Fruit fly (Drosophila melanogaster) whole organism, prepupa: ENCODE results near the gene Slob.
A peak's percentile ranks its signal among the peaks of the same experiment; 100 is the strongest.

Experiments
- Blimp-1 ChIP-seq: fragments of 200-800 bp; sonication (Bioruptor generic); optimal IDR thresholded peaks from 3 replicates; lab custom pipeline; 2017; ENCODE audit warnings: missing biosample characterization, missing genetic modification characterization, mild to moderate bottlenecking, moderate library complexity, missing genetic modification reagents
- CG10631 ChIP-seq: fragments of 200-800 bp; sonication (Bioruptor generic); optimal IDR thresholded peaks from 2 replicates; lab custom pipeline; 2016; ENCODE audit warnings: missing biosample characterization, missing genetic modification characterization
- CG10669 ChIP-seq: fragments of 200-800 bp; sonication (Bioruptor generic); optimal IDR thresholded peaks from 3 replicates; lab custom pipeline; 2018; ENCODE audit warnings: missing biosample characterization, mild to moderate bottlenecking, missing genetic modification characterization, moderate library complexity
- CG11762 ChIP-seq: fragments of 200-800 bp; sonication (Bioruptor generic); optimal IDR thresholded peaks from 3 replicates; lab custom pipeline; 2016; ENCODE audit warnings: missing biosample characterization, missing genetic modification characterization; ENCODE audit not compliant: insufficient read depth
- CG11902 ChIP-seq: fragments of 200-800 bp; sonication (Bioruptor generic); optimal IDR thresholded peaks from 3 replicates; lab custom pipeline; 2016; ENCODE audit warnings: missing biosample characterization, missing genetic modification characterization
- CG15336 ChIP-seq: fragments of 200-800 bp; sonication (Bioruptor generic); IDR thresholded peaks from 2 replicates; pipeline ENCODE4 v1.3.6; 2022; ENCODE audit warnings: missing biosample characterization, missing genetic modification characterization
- CG1621 ChIP-seq: fragments of 200-800 bp; sonication (Bioruptor generic); optimal IDR thresholded peaks from 3 replicates; lab custom pipeline; 2018; ENCODE audit warnings: missing biosample characterization, mild to moderate bottlenecking, missing genetic modification characterization
- CG16779 ChIP-seq: fragments of 200-800 bp; sonication (Bioruptor generic); optimal IDR thresholded peaks from 3 replicates; lab custom pipeline; 2017; ENCODE audit warnings: missing biosample characterization, mild to moderate bottlenecking, missing genetic modification characterization
- CG3032 ChIP-seq: fragments of 200-800 bp; optimal IDR thresholded peaks from 2 replicates; lab custom pipeline; 2019; ENCODE audit warnings: missing biosample characterization, mild to moderate bottlenecking, missing genetic modification characterization, moderate library complexity
- CG31627 ChIP-seq: fragments of 200-800 bp; sonication (Bioruptor generic); optimal IDR thresholded peaks from 3 replicates; lab custom pipeline; 2016; ENCODE audit warnings: missing biosample characterization, missing genetic modification characterization
- CG32006 ChIP-seq: fragments of 200-800 bp; sonication (Bioruptor generic); optimal IDR thresholded peaks from 3 replicates; lab custom pipeline; 2017; ENCODE audit warnings: missing biosample characterization, mild to moderate bottlenecking, missing genetic modification characterization
- CG34406 ChIP-seq: fragments of 200-800 bp; sonication (Bioruptor generic); optimal IDR thresholded peaks from 3 replicates; lab custom pipeline; 2016; ENCODE audit warnings: missing biosample characterization, missing genetic modification characterization
- CG6163 ChIP-seq: fragments of 200-800 bp; sonication (Bioruptor generic); IDR thresholded peaks from 3 replicates; pipeline ENCODE4 v1.3.6; 2022; ENCODE audit warnings: missing biosample characterization, missing genetic modification characterization
- CG6276 ChIP-seq: fragments of 200-800 bp; sonication (Bioruptor generic); optimal IDR thresholded peaks from 2 replicates; lab custom pipeline; 2017; ENCODE audit warnings: missing biosample characterization, mild to moderate bottlenecking, missing genetic modification characterization
- CG6792 ChIP-seq: fragments of 200-800 bp; sonication (Bioruptor generic); optimal IDR thresholded peaks from 3 replicates; lab custom pipeline; 2016; ENCODE audit warnings: missing biosample characterization, missing genetic modification characterization
- CG6808 ChIP-seq: fragments of 200-800 bp; sonication (Bioruptor generic); optimal IDR thresholded peaks from 3 replicates; lab custom pipeline; 2017; ENCODE audit warnings: missing biosample characterization, missing genetic modification characterization, mild to moderate bottlenecking, moderate library complexity, missing genetic modification reagents
- CG6854 ChIP-seq: fragments of 200-800 bp; sonication (Bioruptor generic); optimal IDR thresholded peaks from 2 replicates; lab custom pipeline; 2017; ENCODE audit warnings: missing biosample characterization, mild to moderate bottlenecking, missing genetic modification characterization
- CG7368 ChIP-seq: fragments of 200-800 bp; sonication (Bioruptor generic); optimal IDR thresholded peaks from 3 replicates; lab custom pipeline; 2016; ENCODE audit warnings: missing biosample characterization, missing genetic modification characterization
- CG8119 ChIP-seq: fragments of 200-800 bp; sonication (Bioruptor generic); IDR thresholded peaks from 3 replicates; pipeline ENCODE4 v1.3.6; 2022; ENCODE audit warnings: missing biosample characterization, missing genetic modification characterization
- CG8319 ChIP-seq: fragments of 200-800 bp; sonication (Bioruptor generic); optimal IDR thresholded peaks from 3 replicates; lab custom pipeline; 2016; ENCODE audit warnings: missing biosample characterization, missing genetic modification characterization
- CG8632 ChIP-seq: fragments of 200-800 bp; sonication (Bioruptor generic); optimal IDR thresholded peaks from 3 replicates; lab custom pipeline; 2016; ENCODE audit warnings: missing biosample characterization, missing genetic modification characterization
- CG9139 ChIP-seq: fragments of 200-800 bp; sonication (Bioruptor generic); optimal IDR thresholded peaks from 3 replicates; lab custom pipeline; 2017; ENCODE audit warnings: missing biosample characterization, mild to moderate bottlenecking, missing genetic modification characterization
- Eip75B ChIP-seq: fragments of 200-800 bp; sonication (Bioruptor generic); optimal IDR thresholded peaks from 3 replicates; lab custom pipeline; 2016; ENCODE audit warnings: missing biosample characterization, missing genetic modification characterization
- Eip78C ChIP-seq: fragments of 200-800 bp; sonication (Bioruptor generic); peaks from one replicate; lab custom pipeline; 2016; ENCODE audit warnings: missing biosample characterization, missing genetic modification characterization
- Eip93F ChIP-seq: fragments of 200-800 bp; sonication (Bioruptor generic); optimal IDR thresholded peaks from 2 replicates; lab custom pipeline; 2016; ENCODE audit warnings: missing biosample characterization, mild to moderate bottlenecking, missing genetic modification characterization
- Ets21C ChIP-seq: fragments of 200-800 bp; sonication (Bioruptor generic); optimal IDR thresholded peaks from 3 replicates; lab custom pipeline; 2016; ENCODE audit warnings: missing biosample characterization, missing genetic modification characterization
- Ets96B ChIP-seq: fragments of 200-800 bp; optimal IDR thresholded peaks from 2 replicates; lab custom pipeline; 2019; ENCODE audit warnings: missing biosample characterization, mild to moderate bottlenecking, missing genetic modification characterization, moderate library complexity
- Gug ChIP-seq: fragments of 200-800 bp; sonication (Bioruptor generic); IDR thresholded peaks from 2 replicates; pipeline ENCODE4 v1.3.6; 2022; ENCODE audit warnings: missing biosample characterization, missing genetic modification characterization
- Hr38 ChIP-seq: sonication (Bioruptor generic); optimal IDR thresholded peaks from 2 replicates; lab custom pipeline; 2016; ENCODE audit warnings: missing biosample characterization, missing genetic modification characterization
- Lpt ChIP-seq: fragments of 200-800 bp; sonication (Bioruptor generic); optimal IDR thresholded peaks from 3 replicates; lab custom pipeline; 2016; ENCODE audit warnings: missing biosample characterization, missing genetic modification characterization
- Met ChIP-seq: fragments of 200-800 bp; sonication (Bioruptor generic); optimal IDR thresholded peaks from 3 replicates; lab custom pipeline; 2016; ENCODE audit warnings: missing biosample characterization, missing genetic modification characterization
- OdsH ChIP-seq: fragments of 200-800 bp; sonication (Bioruptor generic); optimal IDR thresholded peaks from 3 replicates; lab custom pipeline; 2016; ENCODE audit warnings: missing biosample characterization, missing genetic modification characterization
- Smox ChIP-seq: fragments of 200-800 bp; sonication (Bioruptor generic); optimal IDR thresholded peaks from 3 replicates; lab custom pipeline; 2016; ENCODE audit warnings: missing biosample characterization, missing genetic modification characterization
- Sox102F ChIP-seq: fragments of 200-800 bp; sonication (Bioruptor generic); optimal IDR thresholded peaks from 2 replicates; lab custom pipeline; 2016; ENCODE audit warnings: missing biosample characterization, mild to moderate bottlenecking, missing genetic modification characterization
- Sox14 ChIP-seq: fragments of 200-800 bp; sonication (Bioruptor generic); optimal IDR thresholded peaks from 3 replicates; lab custom pipeline; 2016; ENCODE audit warnings: missing biosample characterization, missing genetic modification characterization
- Sox15 ChIP-seq: fragments of 200-800 bp; sonication (Bioruptor generic); optimal IDR thresholded peaks from 3 replicates; lab custom pipeline; 2016; ENCODE audit warnings: missing biosample characterization, missing genetic modification characterization
- achi ChIP-seq: fragments of 200-800 bp; sonication (Bioruptor generic); optimal IDR thresholded peaks from 3 replicates; lab custom pipeline; 2016; ENCODE audit warnings: missing biosample characterization, missing genetic modification characterization
- acj6 ChIP-seq: fragments of 200-800 bp; sonication (Bioruptor generic); optimal IDR thresholded peaks from 3 replicates; lab custom pipeline; 2016; ENCODE audit warnings: missing biosample characterization, missing genetic modification characterization
- dac ChIP-seq: fragments of 200-800 bp; sonication (Bioruptor generic); optimal IDR thresholded peaks from 2 replicates; lab custom pipeline; 2017; ENCODE audit warnings: missing biosample characterization, mild to moderate bottlenecking, missing genetic modification characterization
- dsx ChIP-seq: fragments of 200-800 bp; optimal IDR thresholded peaks from 3 replicates; lab custom pipeline; 2019; ENCODE audit warnings: missing biosample characterization, mild to moderate bottlenecking, missing genetic modification characterization, moderate library complexity; ENCODE audit not compliant: poor library complexity, severe bottlenecking
- eg ChIP-seq: fragments of 200-800 bp; sonication (Bioruptor generic); IDR thresholded peaks from 3 replicates; pipeline ENCODE4 v1.3.6; 2022; ENCODE audit warnings: missing biosample characterization, missing genetic modification characterization
- esn ChIP-seq: fragments of 200-800 bp; sonication (Bioruptor generic); optimal IDR thresholded peaks from 2 replicates; lab custom pipeline; 2016; ENCODE audit warnings: missing biosample characterization, mild to moderate bottlenecking, missing genetic modification characterization, moderate library complexity
- fd59A ChIP-seq: fragments of 200-800 bp; sonication (Bioruptor generic); optimal IDR thresholded peaks from 2 replicates; lab custom pipeline; 2017; ENCODE audit warnings: missing biosample characterization, mild to moderate bottlenecking, missing genetic modification characterization, missing genetic modification reagents
- fkh ChIP-seq: fragments of 200-800 bp; sonication (Bioruptor generic); optimal IDR thresholded peaks from 3 replicates; lab custom pipeline; 2017; ENCODE audit warnings: missing biosample characterization, mild to moderate bottlenecking, missing genetic modification characterization, moderate library complexity
- lz ChIP-seq: fragments of 200-800 bp; sonication (Bioruptor generic); optimal IDR thresholded peaks from 3 replicates; lab custom pipeline; 2016; ENCODE audit warnings: missing biosample characterization, missing genetic modification characterization
- net ChIP-seq: fragments of 200-800 bp; sonication (Bioruptor generic); optimal IDR thresholded peaks from 3 replicates; lab custom pipeline; 2016; ENCODE audit warnings: missing biosample characterization, missing genetic modification characterization
- pdm3 ChIP-seq: fragments of 200-800 bp; sonication (Bioruptor generic); optimal IDR thresholded peaks from 3 replicates; lab custom pipeline; 2016; ENCODE audit warnings: missing biosample characterization, missing genetic modification characterization
- salr ChIP-seq, 2 experiments: fragments of 200-800 bp; sonication (Bioruptor generic); optimal IDR thresholded peaks; 3 replicates each; lab custom pipeline; 2016 to 2018; ENCODE audit warnings: missing biosample characterization in 2 of 2, missing genetic modification characterization in 2 of 2, mild to moderate bottlenecking in 1 of 2
- spab ChIP-seq: fragments of 200-800 bp; sonication (Bioruptor generic); optimal IDR thresholded peaks from 2 replicates; lab custom pipeline; 2017; ENCODE audit warnings: missing biosample characterization, mild to moderate bottlenecking, missing genetic modification characterization, missing genetic modification reagents
- ss ChIP-seq, 2 experiments: fragments of 200-800 bp; sonication (Bioruptor generic); optimal IDR thresholded peaks; 2 replicates in 1 of 2; 3 replicates in 1 of 2; lab custom pipeline; 2017 to 2018; ENCODE audit warnings: mild to moderate bottlenecking in 2 of 2, missing biosample characterization in 2 of 2, missing genetic modification characterization in 2 of 2, moderate library complexity in 1 of 2
- topi ChIP-seq: fragments of 200-800 bp; sonication (Bioruptor generic); optimal IDR thresholded peaks from 3 replicates; lab custom pipeline; 2016; ENCODE audit warnings: missing biosample characterization, missing genetic modification characterization
- vri ChIP-seq: fragments of 200-800 bp; sonication (Bioruptor generic); optimal IDR thresholded peaks from 3 replicates; lab custom pipeline; 2016; ENCODE audit warnings: missing biosample characterization, mild to moderate bottlenecking, missing genetic modification characterization

Gene Slob

dm6 chr2L:7703534-7703933 is 28.7 kb upstream of the Slob start:
- TF ChIP-seq net (GFP tag; lab: Kevin White, UChicago) (peak; percentile 79), CG6792 (GFP tag; lab: Kevin White, UChicago) (peak; percentile 85), Eip78C (peak; percentile 96), CG34406 (GFP tag; lab: Kevin White, UChicago) (peak; percentile 86), topi (GFP tag; lab: Kevin White, UChicago) (peak; percentile 81), pdm3 (GFP tag; lab: Kevin White, UChicago) (peak; percentile 86), salr (GFP tag; optimal IDR thresholded peaks at IDR 0.05; lab: Kevin White, UChicago) (peak; percentile 7 to 60), Ets96B (tag; lab: Kevin White, UChicago) (no peak), CG9139 (GFP tag; lab: Kevin White, UChicago) (peak; percentile 68), fkh (GFP tag; lab: Kevin White, UChicago) (no peak), Gug (no peak), CG11762 (GFP tag; lab: Kevin White, UChicago) (peak; percentile 76), spab (peak; percentile 68), CG15336 (peak; percentile 81; the same call in 1 of the 2 replicates), CG1621 (tag; lab: Kevin White, UChicago) (peak; percentile 56), CG6808 (GFP tag; lab: Kevin White, UChicago) (peak; percentile 79), CG6163 (GFP tag; lab: Robert Waterston, UW) (peak; percentile 60; the same call in 2 of the 3 replicates), OdsH (GFP tag; lab: Kevin White, UChicago) (peak; percentile 83), CG31627 (peak; percentile 80), Sox14 (peak; percentile 83), Eip75B (GFP tag; lab: Kevin White, UChicago) (peak; percentile 83), eg (GFP tag; lab: Robert Waterston, UW) (peak; percentile 47; the same call in 2 of the 3 replicates), fd59A (peak; percentile 80), CG6854 (no peak), Eip93F (GFP tag; lab: Kevin White, UChicago) (no peak), Ets21C (GFP tag; lab: Kevin White, UChicago) (peak; percentile 72), Sox102F (GFP tag; lab: Kevin White, UChicago) (peak; percentile 86), ss (GFP tag; optimal IDR thresholded peaks at IDR 0.05; lab: Kevin White, UChicago) (peak; percentile 61 to 81), dac (no peak), CG8119 (GFP tag; lab: Robert Waterston, UW) (peak; percentile 71), Hr38 (no peak), dsx (GFP tag; lab: Kevin White, UChicago) (peak; percentile 74), Met (GFP tag; lab: Kevin White, UChicago) (peak; percentile 72), achi (GFP tag; lab: Kevin White, UChicago) (peak; percentile 80), vri (GFP tag; lab: Kevin White, UChicago) (peak; percentile 75), Smox (GFP tag; lab: Kevin White, UChicago) (peak; percentile 77), CG16779 (tag; lab: Kevin White, UChicago) (peak; percentile 40), Lpt (GFP tag; lab: Kevin White, UChicago) (peak; percentile 50), Blimp-1 (GFP tag; lab: Kevin White, UChicago) (peak; percentile 31), CG10631 (GFP tag; lab: Kevin White, UChicago) (peak; percentile 75), CG10669 (GFP tag; lab: Kevin White, UChicago) (peak; percentile 84), CG8632 (peak; percentile 87), CG7368 (GFP tag; lab: Kevin White, UChicago) (peak; percentile 73), CG8319 (GFP tag; lab: Kevin White, UChicago) (peak; percentile 87), lz (GFP tag; lab: Kevin White, UChicago) (peak; percentile 80), acj6 (peak; percentile 80), CG11902 (GFP tag; lab: Kevin White, UChicago) (peak; percentile 59), esn (peak; percentile 87), CG3032 (tag; lab: Kevin White, UChicago) (peak; percentile 84), CG32006 (peak; percentile 77), CG6276 (GFP tag; lab: Kevin White, UChicago) (peak; percentile 34), Sox15 (peak; percentile 82)
